Worm (Caenorhabditis elegans) whole organism, mixed stage, embryonic: ENCODE measurements around the gene srg-29.

Experiments
- M03D4.4 ChIP-seq: sonication (generic microtip); optimal IDR thresholded peaks from 2 replicates; lab custom pipeline; 2017; ENCODE audit warnings: mild to moderate bottlenecking, missing genetic modification characterization, missing compliant biosample characterization
- bed-3 ChIP-seq: fragments of 200-800 bp; sonication (Bioruptor generic); optimal IDR thresholded peaks from 3 replicates; lab custom pipeline; 2018; ENCODE audit warnings: mild to moderate bottlenecking, missing genetic modification characterization, moderate library complexity, missing compliant biosample characterization
- blmp-1 ChIP-seq: fragments of 150-350 bp; optimal IDR thresholded peaks from 2 replicates; lab custom pipeline; 2014; ENCODE audit warnings: missing biosample characterization, missing genetic modification characterization
- ceh-39 ChIP-seq: fragments of 150-350 bp; optimal IDR thresholded peaks from 2 replicates; lab custom pipeline; 2014; ENCODE audit warnings: missing biosample characterization, missing genetic modification characterization
- ceh-83 ChIP-seq: fragments of 200-800 bp; sonication (Bioruptor generic); optimal IDR thresholded peaks from 2 replicates; lab custom pipeline; 2018; ENCODE audit warnings: mild to moderate bottlenecking, missing genetic modification characterization, missing compliant biosample characterization
- ces-1 ChIP-seq: fragments of 150-350 bp; optimal IDR thresholded peaks from 2 replicates; lab custom pipeline; 2014; ENCODE audit warnings: missing biosample characterization, missing genetic modification reagents, missing genetic modification characterization
- cnd-1 ChIP-seq: fragments of 200-800 bp; sonication (Bioruptor generic); optimal IDR thresholded peaks from 2 replicates; lab custom pipeline; 2018; ENCODE audit warnings: mild to moderate bottlenecking, missing genetic modification characterization, missing compliant biosample characterization
- drap-1 ChIP-seq: fragments of 200-800 bp; sonication (Bioruptor generic); optimal IDR thresholded peaks from 3 replicates; lab custom pipeline; 2018; ENCODE audit warnings: mild to moderate bottlenecking, missing genetic modification characterization, missing compliant biosample characterization
- elt-1 ChIP-seq: sonication (generic microtip); optimal IDR thresholded peaks from 2 replicates; lab custom pipeline; 2017; ENCODE audit warnings: missing genetic modification characterization, mild to moderate bottlenecking, missing compliant biosample characterization, antibody characterized with exemption, moderate library complexity, borderline replicate concordance; ENCODE audit not compliant: insufficient read depth
- elt-3 ChIP-seq: fragments of 150-350 bp; optimal IDR thresholded peaks from 2 replicates; lab custom pipeline; 2014; ENCODE audit warnings: missing biosample characterization, missing genetic modification characterization
- ham-2 ChIP-seq: fragments of 200-800 bp; sonication (Bioruptor generic); optimal IDR thresholded peaks from 2 replicates; lab custom pipeline; 2018; ENCODE audit warnings: mild to moderate bottlenecking, missing genetic modification characterization, missing compliant biosample characterization
- hlh-1 ChIP-seq: fragments of 150-350 bp; optimal IDR thresholded peaks from 2 replicates; lab custom pipeline; 2014; ENCODE audit warnings: missing biosample characterization, missing genetic modification reagents, missing genetic modification characterization
- lin-13 ChIP-seq: fragments of 150-350 bp; optimal IDR thresholded peaks from 2 replicates; lab custom pipeline; 2014; ENCODE audit warnings: missing biosample characterization, missing genetic modification characterization
- lin-32 ChIP-seq: fragments of 200-800 bp; sonication (Bioruptor generic); optimal IDR thresholded peaks from 2 replicates; lab custom pipeline; 2018; ENCODE audit warnings: mild to moderate bottlenecking, missing genetic modification characterization, missing compliant biosample characterization
- lsy-2 ChIP-seq: fragments of 150-350 bp; optimal IDR thresholded peaks from 2 replicates; lab custom pipeline; 2014; ENCODE audit warnings: missing biosample characterization, missing genetic modification characterization
- mab-5 ChIP-seq: fragments of 150-350 bp; optimal IDR thresholded peaks from 2 replicates; lab custom pipeline; 2014; ENCODE audit warnings: missing biosample characterization, missing genetic modification characterization
- mep-1 ChIP-seq: fragments of 150-350 bp; optimal IDR thresholded peaks from 2 replicates; lab custom pipeline; 2017; ENCODE audit warnings: missing biosample characterization, missing genetic modification reagents, missing genetic modification characterization, inconsistent platforms
- mls-2 ChIP-seq: sonication (generic microtip); optimal IDR thresholded peaks from 2 replicates; lab custom pipeline; 2016; ENCODE audit warnings: mild to moderate bottlenecking, missing genetic modification characterization, moderate library complexity, missing compliant biosample characterization
- nhr-12 ChIP-seq: fragments of 150-350 bp; optimal IDR thresholded peaks from 2 replicates; lab custom pipeline; 2014; ENCODE audit warnings: missing biosample characterization, missing genetic modification characterization
- nhr-2 ChIP-seq: fragments of 150-350 bp; optimal IDR thresholded peaks from 2 replicates; lab custom pipeline; 2014; ENCODE audit warnings: missing biosample characterization, missing genetic modification characterization
- nhr-237 ChIP-seq: fragments of 150-350 bp; optimal IDR thresholded peaks from 2 replicates; lab custom pipeline; 2014; ENCODE audit warnings: missing biosample characterization, missing genetic modification characterization
- nhr-28 ChIP-seq: fragments of 150-350 bp; optimal IDR thresholded peaks from 2 replicates; lab custom pipeline; 2014; ENCODE audit warnings: missing biosample characterization, missing genetic modification characterization
- nhr-76 ChIP-seq: sonication (generic microtip); optimal IDR thresholded peaks from 2 replicates; lab custom pipeline; 2017; ENCODE audit warnings: missing biosample characterization, missing genetic modification characterization
- pha-4 ChIP-seq: fragments of 150-350 bp; optimal IDR thresholded peaks from 2 replicates; lab custom pipeline; 2018; ENCODE audit warnings: missing biosample characterization, missing genetic modification reagents, missing genetic modification characterization
- snpc-4 ChIP-seq: fragments of 150-350 bp; optimal IDR thresholded peaks from 2 replicates; lab custom pipeline; 2014; ENCODE audit warnings: missing biosample characterization, missing genetic modification characterization
- unc-120 ChIP-seq: sonication (generic microtip); optimal IDR thresholded peaks from 2 replicates; lab custom pipeline; 2017; ENCODE audit warnings: missing genetic modification characterization, missing compliant biosample characterization; ENCODE audit not compliant: poor library complexity, severe bottlenecking
- unc-39 ChIP-seq: fragments of 150-350 bp; optimal IDR thresholded peaks from 2 replicates; lab custom pipeline; 2014; ENCODE audit warnings: missing biosample characterization, missing genetic modification characterization
- unc-62 ChIP-seq: fragments of 150-350 bp; optimal IDR thresholded peaks from 2 replicates; lab custom pipeline; 2014; ENCODE audit warnings: missing biosample characterization, missing genetic modification reagents, missing genetic modification characterization
- zip-8 ChIP-seq: fragments of 150-350 bp; optimal IDR thresholded peaks from 2 replicates; lab custom pipeline; 2014; ENCODE audit warnings: missing biosample characterization, missing genetic modification characterization

Gene srg-29

ce11 chrV:5334588-5334987 is 2.4 kb upstream of the srg-29 start, which contains the start of gene srg-28:
Gene srg-28, plus strand, starts transcription at chrV:5334888.
- TF ChIP-seq unc-62, result no peak
- TF ChIP-seq ces-1 (GFP tag; lab: Kevin White, UChicago), result no peak
- TF ChIP-seq blmp-1 (tag; lab: Kevin White, UChicago), result no peak
- TF ChIP-seq ceh-83 (GFP tag; lab: Kevin White, UChicago), result no peak
- TF ChIP-seq lsy-2, result no peak
- TF ChIP-seq snpc-4 (tag; lab: Kevin White, UChicago), result no peak
- no peak for TF ChIP-seq mab-5
- no peak for TF ChIP-seq elt-1 (tag; lab: Kevin White, UChicago)
- no peak for TF ChIP-seq lin-32 (GFP tag; lab: Kevin White, UChicago)
- TF ChIP-seq mls-2, result no peak

- TF ChIP-seq lin-13 (tag; lab: Kevin White, UChicago) (no peak), mls-2 (no peak), ceh-83 (GFP tag; lab: Kevin White, UChicago) (no peak), ceh-39 (tag; lab: Kevin White, UChicago) (no peak), drap-1 (GFP tag; lab: Kevin White, UChicago) (no peak), nhr-2 (tag; lab: Kevin White, UChicago) (no peak), ces-1 (GFP tag; lab: Kevin White, UChicago) (no peak)
Measured at ce11 chrV:5339497-5339896, 2.5 kb downstream of the srg-29 start, which contains the start of gene srg-27. Gene srg-27, plus strand, starts transcription at chrV:5339797.

ce11 chrV:5345419-5345818 is 8.4 kb downstream of the srg-29 start, which contains the start of gene srg-25:
Gene srg-25, minus strand, starts transcription at chrV:5345519.
- TF ChIP-seq nhr-28 (tag; lab: Kevin White, UChicago), result no peak
- TF ChIP-seq unc-62, result no peak
- no peak for TF ChIP-seq unc-39 (tag; lab: Kevin White, UChicago)
- TF ChIP-seq mls-2, result no peak
- no peak for TF ChIP-seq nhr-2 (tag; lab: Kevin White, UChicago)
- TF ChIP-seq ceh-83 (GFP tag; lab: Kevin White, UChicago), result no peak
- no peak for TF ChIP-seq nhr-237 (tag; lab: Kevin White, UChicago)
- no peak for TF ChIP-seq zip-8
- no peak for TF ChIP-seq bed-3 (GFP tag; lab: Kevin White, UChicago)
- no peak for TF ChIP-seq nhr-12
- no peak for TF ChIP-seq elt-3 (tag; lab: Kevin White, UChicago)
- TF ChIP-seq ceh-39 (tag; lab: Kevin White, UChicago), result no peak
- TF ChIP-seq unc-120 (tag; lab: Kevin White, UChicago), result no peak

- TF ChIP-seq mls-2, result no peak
Measured at ce11 chrV:5349471-5349870, 12.5 kb downstream of the srg-29 start, which contains the start of gene T09D3.3. Gene T09D3.3, minus strand, starts transcription at chrV:5349571.

ce11 chrV:5351483-5351882 is 14.5 kb downstream of the srg-29 start, which contains the start of gene srd-9:
Gene srd-9, plus strand, starts transcription at chrV:5351783.
- TF ChIP-seq lin-13 (tag; lab: Kevin White, UChicago) (no peak), elt-3 (tag; lab: Kevin White, UChicago) (no peak), drap-1 (GFP tag; lab: Kevin White, UChicago) (no peak), pha-4 (tag; lab: Kevin White, UChicago) (no peak), nhr-2 (tag; lab: Kevin White, UChicago) (no peak), nhr-237 (tag; lab: Kevin White, UChicago) (no peak)

- TF ChIP-seq hlh-1 (tag; lab: Kevin White, UChicago) (no peak), pha-4 (tag; lab: Kevin White, UChicago) (no peak), mls-2 (no peak), snpc-4 (tag; lab: Kevin White, UChicago) (no peak), ham-2 (GFP tag; lab: Kevin White, UChicago) (no peak), mep-1 (tag; lab: Kevin White, UChicago) (no peak), M03D4.4 (tag; lab: Kevin White, UChicago) (no peak), ceh-83 (GFP tag; lab: Kevin White, UChicago) (no peak)
Measured at ce11 chrV:5358772-5359171, 21.8 kb downstream of the srg-29 start, which contains the start of gene nhr-216. Gene nhr-216, minus strand, starts transcription at chrV:5358872.

- TF ChIP-seq unc-62, result no peak
- no peak for TF ChIP-seq ceh-83 (GFP tag; lab: Kevin White, UChicago)
- TF ChIP-seq snpc-4 (tag; lab: Kevin White, UChicago), result no peak
- no peak for TF ChIP-seq cnd-1 (tag; lab: Kevin White, UChicago)
- TF ChIP-seq ceh-39 (tag; lab: Kevin White, UChicago), result no peak
- TF ChIP-seq unc-120 (tag; lab: Kevin White, UChicago), result no peak
- no peak for TF ChIP-seq nhr-12
- no peak for TF ChIP-seq zip-8
- no peak for TF ChIP-seq nhr-76 (tag; lab: Kevin White, UChicago)
- no peak for TF ChIP-seq nhr-28 (tag; lab: Kevin White, UChicago)
- TF ChIP-seq, all 35 proteins: peak for 0
Measured at ce11 chrV:5362220-5362619, 25.2 kb downstream of the srg-29 start.
